Fruit fly (Drosophila melanogaster) whole organism, embryonic: ENCODE results near the gene wb.

Experiments used
- Asciz ChIP-seq: fragments of 200-800 bp; sonication (Bioruptor generic); optimal IDR thresholded peaks from 2 replicates; lab custom pipeline; 2017; ENCODE audit warnings: missing biosample characterization, mild to moderate bottlenecking, missing genetic modification characterization, missing genetic modification reagents
- CG10366 ChIP-seq: fragments of 200-800 bp; sonication (Bioruptor generic); IDR thresholded peaks from 2 replicates; pipeline ENCODE4 v1.3.6; 2022; ENCODE audit warnings: missing biosample characterization, missing genetic modification characterization
- CG12299 ChIP-seq: fragments of 200-800 bp; sonication (Bioruptor generic); optimal IDR thresholded peaks from 2 replicates; lab custom pipeline; 2018; ENCODE audit warnings: missing biosample characterization, mild to moderate bottlenecking, missing genetic modification characterization
- CG12942 ChIP-seq: fragments of 200-800 bp; sonication (Bioruptor generic); optimal IDR thresholded peaks from 3 replicates; lab custom pipeline; 2016; ENCODE audit warnings: missing biosample characterization, missing genetic modification characterization
- CG13287 ChIP-seq: fragments of 200-800 bp; sonication (Bioruptor generic); IDR thresholded peaks from 2 replicates; pipeline ENCODE4 v1.3.6; 2022; ENCODE audit warnings: missing biosample characterization, missing genetic modification characterization; ENCODE audit not compliant: partially characterized antibody
- CG13296 ChIP-seq: fragments of 200-800 bp; sonication (Bioruptor generic); optimal IDR thresholded peaks from 3 replicates; lab custom pipeline; 2018; ENCODE audit warnings: missing biosample characterization, mild to moderate bottlenecking, missing genetic modification characterization
- CG14710 ChIP-seq: fragments of 200-800 bp; sonication (Bioruptor generic); optimal IDR thresholded peaks from 3 replicates; lab custom pipeline; 2019; ENCODE audit warnings: missing biosample characterization, mild to moderate bottlenecking, missing genetic modification characterization, moderate library complexity
- CG17829 ChIP-seq: fragments of 200-800 bp; optimal IDR thresholded peaks from 2 replicates; lab custom pipeline; 2019; ENCODE audit warnings: missing biosample characterization, mild to moderate bottlenecking, missing genetic modification characterization, moderate library complexity
- CG18599 ChIP-seq: fragments of 200-800 bp; sonication (Bioruptor generic); optimal IDR thresholded peaks from 3 replicates; lab custom pipeline; 2017; ENCODE audit warnings: missing biosample characterization, missing genetic modification characterization, mild to moderate bottlenecking, moderate library complexity, missing genetic modification reagents
- CG18764 ChIP-seq: fragments of 200-800 bp; sonication (Bioruptor generic); optimal IDR thresholded peaks from 3 replicates; lab custom pipeline; 2016; ENCODE audit warnings: missing biosample characterization, missing genetic modification characterization
- CG2116 ChIP-seq: fragments of 200-800 bp; sonication (Bioruptor generic); optimal IDR thresholded peaks from 3 replicates; lab custom pipeline; 2018; ENCODE audit warnings: missing biosample characterization, mild to moderate bottlenecking, missing genetic modification characterization
- CG2120 ChIP-seq: fragments of 200-800 bp; sonication (Bioruptor generic); optimal IDR thresholded peaks from 3 replicates; lab custom pipeline; 2016; ENCODE audit warnings: missing biosample characterization, missing genetic modification characterization
- CG33557 ChIP-seq: fragments of 200-800 bp; sonication (Bioruptor generic); optimal IDR thresholded peaks from 2 replicates; lab custom pipeline; 2019; ENCODE audit warnings: missing biosample characterization, mild to moderate bottlenecking, missing genetic modification characterization, moderate library complexity
- CG4424 ChIP-seq: fragments of 200-800 bp; sonication (Bioruptor generic); optimal IDR thresholded peaks from 3 replicates; lab custom pipeline; 2016; ENCODE audit warnings: missing biosample characterization, missing genetic modification characterization
- CG4730 ChIP-seq: fragments of 200-800 bp; sonication (Bioruptor generic); IDR thresholded peaks from 2 replicates; pipeline ENCODE4 v1.3.6; 2022; ENCODE audit warnings: missing biosample characterization, missing genetic modification characterization
- CG4854 ChIP-seq: fragments of 200-800 bp; sonication (Bioruptor generic); optimal IDR thresholded peaks from 2 replicates; lab custom pipeline; 2016; ENCODE audit warnings: missing biosample characterization, missing genetic modification characterization, inconsistent platforms
- CG5953 ChIP-seq: fragments of 200-800 bp; sonication (Bioruptor generic); IDR thresholded peaks from 2 replicates; pipeline ENCODE4 v1.3.6; 2022; ENCODE audit warnings: missing biosample characterization, missing genetic modification characterization
- CG7839 ChIP-seq: fragments of 200-800 bp; sonication (Bioruptor generic); optimal IDR thresholded peaks from 3 replicates; lab custom pipeline; 2018; ENCODE audit warnings: missing biosample characterization, mild to moderate bottlenecking, missing genetic modification characterization, moderate library complexity
- CG8281 ChIP-seq: fragments of 200-800 bp; sonication (Bioruptor generic); optimal IDR thresholded peaks from 2 replicates; lab custom pipeline; 2018; ENCODE audit warnings: missing biosample characterization, mild to moderate bottlenecking, missing genetic modification characterization, moderate library complexity
- CG8765 ChIP-seq: fragments of 200-800 bp; sonication (Bioruptor generic); IDR thresholded peaks from 2 replicates; pipeline ENCODE4 v1.3.6; 2022; ENCODE audit warnings: missing biosample characterization, missing genetic modification characterization
- CG8924 ChIP-seq: fragments of 200-800 bp; optimal IDR thresholded peaks from 3 replicates; lab custom pipeline; 2019; ENCODE audit warnings: missing biosample characterization, mild to moderate bottlenecking, missing genetic modification characterization, moderate library complexity
- CG9876 ChIP-seq: fragments of 200-800 bp; sonication (Bioruptor generic); optimal IDR thresholded peaks from 2 replicates; lab custom pipeline; 2016; ENCODE audit warnings: missing biosample characterization, missing genetic modification characterization
- Doc3 ChIP-seq: fragments of 200-800 bp; sonication (Bioruptor generic); IDR thresholded peaks from 3 replicates; pipeline ENCODE4 v1.3.6; 2022; ENCODE audit warnings: missing biosample characterization, missing genetic modification characterization; ENCODE audit not compliant: partially characterized antibody
- Fer3 ChIP-seq: fragments of 200-800 bp; sonication (Bioruptor generic); optimal IDR thresholded peaks from 2 replicates; lab custom pipeline; 2018; ENCODE audit warnings: missing biosample characterization, mild to moderate bottlenecking, missing genetic modification characterization, moderate library complexity
- HLH4C ChIP-seq: fragments of 200-800 bp; sonication (Bioruptor generic); IDR thresholded peaks from 3 replicates; pipeline ENCODE4 v1.3.6; 2022; ENCODE audit warnings: missing biosample characterization, missing genetic modification characterization; ENCODE audit not compliant: partially characterized antibody
- MTF-1 ChIP-seq: fragments of 200-800 bp; sonication (Bioruptor generic); optimal IDR thresholded peaks from 2 replicates; lab custom pipeline; 2018; ENCODE audit warnings: missing biosample characterization, mild to moderate bottlenecking, missing genetic modification characterization, borderline replicate concordance
- NC2α ChIP-seq: fragments of 200-800 bp; sonication (Bioruptor generic); optimal IDR thresholded peaks from 2 replicates; lab custom pipeline; 2016; ENCODE audit warnings: missing biosample characterization, missing genetic modification characterization
- PHDP ChIP-seq: fragments of 200-800 bp; sonication (Bioruptor generic); optimal IDR thresholded peaks from 3 replicates; lab custom pipeline; 2018; ENCODE audit warnings: missing biosample characterization, mild to moderate bottlenecking, missing genetic modification characterization, moderate library complexity
- Rfx ChIP-seq: fragments of 200-800 bp; sonication (Bioruptor generic); IDR thresholded peaks from 2 replicates; pipeline ENCODE4 v1.3.6; 2022; ENCODE audit warnings: missing biosample characterization, missing genetic modification characterization
- Six4 ChIP-seq: fragments of 200-800 bp; sonication (Bioruptor generic); optimal IDR thresholded peaks from 2 replicates; lab custom pipeline; 2016; ENCODE audit warnings: missing biosample characterization, missing genetic modification characterization
- ara ChIP-seq: fragments of 200-800 bp; sonication (Bioruptor generic); IDR thresholded peaks from 2 replicates; pipeline ENCODE4 v1.3.6; 2022; ENCODE audit warnings: missing biosample characterization, missing genetic modification characterization
- bigmax ChIP-seq: fragments of 200-800 bp; sonication (Bioruptor generic); optimal IDR thresholded peaks from 2 replicates; lab custom pipeline; 2018; ENCODE audit warnings: missing biosample characterization, mild to moderate bottlenecking, missing genetic modification characterization
- da ChIP-seq: fragments of 200-800 bp; sonication (Bioruptor generic); optimal IDR thresholded peaks from 2 replicates; lab custom pipeline; 2016; ENCODE audit warnings: missing biosample characterization, missing genetic modification characterization
- eve ChIP-seq, 2 experiments: fragments of >200 bp; optimal IDR thresholded peaks; 2 replicates each; lab custom pipeline; 2017; ENCODE audit warnings: missing biosample characterization in 2 of 2, missing genetic modification characterization in 2 of 2
- fd102C ChIP-seq: fragments of 200-800 bp; sonication (Bioruptor generic); optimal IDR thresholded peaks from 2 replicates; lab custom pipeline; 2018; ENCODE audit warnings: missing biosample characterization, mild to moderate bottlenecking, missing genetic modification characterization, moderate library complexity
- gem ChIP-seq: fragments of 200-800 bp; sonication (Bioruptor generic); optimal IDR thresholded peaks from 2 replicates; lab custom pipeline; 2019; ENCODE audit warnings: missing biosample characterization, mild to moderate bottlenecking, missing genetic modification characterization, moderate library complexity
- grn ChIP-seq: fragments of 200-800 bp; sonication (Bioruptor generic); optimal IDR thresholded peaks from 3 replicates; lab custom pipeline; 2017; ENCODE audit warnings: missing biosample characterization, missing genetic modification characterization
- gro ChIP-seq: fragments of 200-800 bp; sonication (Bioruptor generic); optimal IDR thresholded peaks from 2 replicates; lab custom pipeline; 2016; ENCODE audit warnings: missing biosample characterization, missing genetic modification characterization
- h ChIP-seq: fragments of >200 bp; optimal IDR thresholded peaks from 2 replicates; lab custom pipeline; 2017
- kay ChIP-seq: fragments of 200-800 bp; sonication (Bioruptor generic); optimal IDR thresholded peaks from 2 replicates; lab custom pipeline; 2016; ENCODE audit warnings: missing biosample characterization, missing genetic modification characterization
- org-1 ChIP-seq: fragments of 200-800 bp; sonication (Bioruptor generic); optimal IDR thresholded peaks from 2 replicates; lab custom pipeline; 2017; ENCODE audit warnings: missing biosample characterization, missing genetic modification characterization
- peb ChIP-seq: fragments of 200-800 bp; sonication (Bioruptor generic); IDR thresholded peaks from 2 replicates; pipeline ENCODE4 v1.3.6; 2022; ENCODE audit warnings: missing biosample characterization, missing genetic modification characterization
- pzg ChIP-seq: fragments of 200-800 bp; sonication (Bioruptor generic); optimal IDR thresholded peaks from 3 replicates; lab custom pipeline; 2018; ENCODE audit warnings: missing biosample characterization, mild to moderate bottlenecking, missing genetic modification characterization, moderate library complexity
- ranshi ChIP-seq: fragments of 200-800 bp; sonication (Bioruptor generic); IDR thresholded peaks from 2 replicates; pipeline ENCODE4 v1.3.6; 2022; ENCODE audit warnings: missing biosample characterization, missing genetic modification characterization
- sens-2 ChIP-seq: fragments of 200-800 bp; sonication (Bioruptor generic); IDR thresholded peaks from 2 replicates; pipeline ENCODE4 v1.3.6; 2022; ENCODE audit warnings: missing biosample characterization, missing genetic modification characterization
- slp2 ChIP-seq: fragments of 200-800 bp; sonication (Bioruptor generic); optimal IDR thresholded peaks from 2 replicates; lab custom pipeline; 2016; ENCODE audit warnings: missing biosample characterization, missing genetic modification characterization
- sob ChIP-seq: fragments of 200-800 bp; sonication (Bioruptor generic); IDR thresholded peaks from 2 replicates; pipeline ENCODE4 v1.3.6; 2022; ENCODE audit warnings: missing biosample characterization, missing genetic modification characterization
- tio ChIP-seq: fragments of 200-800 bp; sonication (Bioruptor generic); optimal IDR thresholded peaks from 2 replicates; lab custom pipeline; 2017; ENCODE audit warnings: missing biosample characterization, missing genetic modification characterization, inconsistent platforms
- usp ChIP-seq: fragments of >200 bp; optimal IDR thresholded peaks from 2 replicates; lab custom pipeline; 2017; ENCODE audit warnings: missing biosample characterization, missing genetic modification characterization
- yki ChIP-seq: fragments of >200 bp; optimal IDR thresholded peaks from 3 replicates; lab custom pipeline; 2018
- zen2 ChIP-seq: fragments of 200-800 bp; sonication (Bioruptor generic); IDR thresholded peaks from 3 replicates; pipeline ENCODE4 v1.3.6; 2022; ENCODE audit warnings: missing biosample characterization, missing genetic modification characterization; ENCODE audit not compliant: partially characterized antibody

Gene wb

dm6 chr2L:14372254-14372717, 109.5 kb downstream of the wb start (continued):
- TF ChIP-seq CG10366 (GFP tag; lab: Robert Waterston, UW), result peak; percentile 75
- TF ChIP-seq ranshi (GFP tag; lab: Robert Waterston, UW), result 0 out of 2 replicates have a peak, but pooled peaks have one; percentile 56
- TF ChIP-seq da (GFP tag; lab: Kevin White, UChicago), result peak; percentile 35
- TF ChIP-seq gem (tag; lab: Kevin White, UChicago), result peak; percentile 92
- no peak for TF ChIP-seq CG14710 (tag; lab: Kevin White, UChicago)
- no peak for TF ChIP-seq fd102C (GFP tag; lab: Kevin White, UChicago)
- peak; percentile 53; the same call in 1 of the 2 replicates for TF ChIP-seq CG4730 (GFP tag; lab: Robert Waterston, UW)
- peak; percentile 87 for TF ChIP-seq PHDP
- TF ChIP-seq CG4424 (GFP tag; lab: Kevin White, UChicago), result no peak
- TF ChIP-seq CG2116 (GFP tag; lab: Kevin White, UChicago), result no peak
- no peak for TF ChIP-seq CG8281 (tag; lab: Kevin White, UChicago)
- TF ChIP-seq CG2120 (GFP tag; lab: Kevin White, UChicago), result peak; percentile 88
- no peak for TF ChIP-seq h
- TF ChIP-seq usp (GFP tag; lab: Kevin White, UChicago), result no peak
- peak; percentile 41; the same call in 1 of the 2 replicates for TF ChIP-seq sens-2 (GFP tag; lab: Robert Waterston, UW)
- TF ChIP-seq kay (GFP tag; lab: Kevin White, UChicago), result peak; percentile 20
- no peak for TF ChIP-seq CG33557 (GFP tag; lab: Kevin White, UChicago)
- TF ChIP-seq Fer3 (tag; lab: Kevin White, UChicago), result peak; percentile 43
- peak; percentile 85 for TF ChIP-seq CG8924 (tag; lab: Kevin White, UChicago)
- no peak for TF ChIP-seq CG12299 (tag; lab: Kevin White, UChicago)
- TF ChIP-seq pzg, result no peak
- no peak for TF ChIP-seq CG9876 (GFP tag; lab: Kevin White, UChicago)
- peak; percentile 26 for TF ChIP-seq CG12942 (GFP tag; lab: Kevin White, UChicago)
- no peak for TF ChIP-seq peb (GFP tag; lab: Robert Waterston, UW)
- peak; percentile 93 for TF ChIP-seq Rfx (GFP tag; lab: Robert Waterston, UW)
- TF ChIP-seq CG4854 (GFP tag; lab: Kevin White, UChicago), result no peak
- TF ChIP-seq org-1 (GFP tag; lab: Kevin White, UChicago), result peak; percentile 71
- TF ChIP-seq CG8765 (GFP tag; lab: Robert Waterston, UW), result no peak
- TF ChIP-seq CG13287, result no peak
- TF ChIP-seq Asciz (GFP tag; lab: Kevin White, UChicago), result peak; percentile 6
- no peak for TF ChIP-seq HLH4C
- TF ChIP-seq sob (GFP tag; lab: Robert Waterston, UW), result peak; percentile 89
- no peak for TF ChIP-seq Doc3 (GFP tag; lab: Robert Waterston, UW)
- TF ChIP-seq CG7839 (tag; lab: Kevin White, UChicago), result peak; percentile 65
- TF ChIP-seq bigmax, result no peak
- TF ChIP-seq grn (GFP tag; lab: Kevin White, UChicago), result no peak
- TF ChIP-seq eve (GFP tag; optimal IDR thresholded peaks at IDR 0.05; lab: Kevin White, UChicago), result peak in 1 of 2 experiments; percentile 68
- TF ChIP-seq tio, result peak; percentile 69
- TF ChIP-seq MTF-1 (GFP tag; lab: Kevin White, UChicago), result no peak
- peak; percentile 60; the same call in 1 of the 2 replicates for TF ChIP-seq CG5953 (GFP tag; lab: Robert Waterston, UW)
- TF ChIP-seq CG17829 (tag; lab: Kevin White, UChicago), result no peak
- TF ChIP-seq CG18599, result peak; percentile 43
- peak; percentile 26 for TF ChIP-seq slp2 (GFP tag; lab: Kevin White, UChicago)
- no peak for TF ChIP-seq NC2α (GFP tag; lab: Kevin White, UChicago)
- no peak for TF ChIP-seq Six4 (GFP tag; lab: Kevin White, UChicago)
- TF ChIP-seq CG13296 (GFP tag; lab: Kevin White, UChicago), result peak; percentile 33
- TF ChIP-seq gro (GFP tag; lab: Kevin White, UChicago), result no peak
- TF ChIP-seq CG18764 (GFP tag; lab: Kevin White, UChicago), result no peak
- no peak for TF ChIP-seq yki (lab: Kevin White, UChicago)
- no peak; the same call in 1 of the 2 replicates for TF ChIP-seq ara
- TF ChIP-seq zen2 (GFP tag; lab: Robert Waterston, UW), result no peak
